Fruit fly (Drosophila melanogaster): ENCODE results near the gene by.

The by gene

dm6 chr3R:9501489-9502415 is 31.1 kb downstream of the by start (continued):
- TF ChIP-seq Antp (GFP tag; optimal IDR thresholded peaks at IDR 0.05) (no peak), CG17385 (GFP tag; optimal IDR thresholded peaks at IDR 0.05) (no peak), crp (GFP tag; optimal IDR thresholded peaks at IDR 0.05) (no peak), dimm (GFP tag; IDR thresholded peaks at IDR 0.05) (no peak), abd-A (tag; optimal IDR thresholded peaks at IDR 0.05) (no peak), B-H1 (GFP tag; IDR thresholded peaks at IDR 0.05) (no peak), Nf-YB (GFP tag; optimal IDR thresholded peaks at IDR 0.05) (no peak), CG9876 (GFP tag; optimal IDR thresholded peaks at IDR 0.05) (no peak), CG10979 (tag; optimal IDR thresholded peaks at IDR 0.05) (no peak), D19B (GFP tag; optimal IDR thresholded peaks at IDR 0.05) (no peak), Hr3 (GFP tag; optimal IDR thresholded peaks at IDR 0.05) (no peak), CrebB (tag; optimal IDR thresholded peaks at IDR 0.05) (no peak), H15 (GFP tag; IDR thresholded peaks at IDR 0.05) (no peak), jumu (GFP tag; optimal IDR thresholded peaks at IDR 0.05) (no peak), Scr (GFP tag; IDR thresholded peaks at IDR 0.05; ENCODE audit: partially characterized antibody) (no peak), sd (tag; optimal IDR thresholded peaks at IDR 0.05) (peak; percentile 88), gt (GFP tag; IDR thresholded peaks at IDR 0.05) (no peak), exex (tag; optimal IDR thresholded peaks at IDR 0.05) (peak; percentile 63), CG10147 (GFP tag; optimal IDR thresholded peaks at IDR 0.05) (no peak), stc (GFP tag; IDR thresholded peaks at IDR 0.05) (no peak), Stat92E (GFP tag; optimal IDR thresholded peaks at IDR 0.05) (peak in 1 of 3 experiments; percentile 23), CG18764 (GFP tag; optimal IDR thresholded peaks at IDR 0.05) (no peak), ssp (GFP tag; IDR thresholded peaks at IDR 0.05) (no peak), Dref (GFP tag; IDR thresholded peaks at IDR 0.05) (no peak), gsb-n (tag; optimal IDR thresholded peaks at IDR 0.05) (no peak), dysf (GFP tag; IDR thresholded peaks at IDR 0.05) (no peak), HLH4C (GFP tag; IDR thresholded peaks at IDR 0.05; ENCODE audit: partially characterized antibody) (no peak), Max (GFP tag; optimal IDR thresholded peaks at IDR 0.05) (no peak), Hr39 (optimal IDR thresholded peaks at IDR 0.05) (no peak), CG14667 (GFP tag; IDR thresholded peaks at IDR 0.05) (no peak), CG17802 (tag; optimal IDR thresholded peaks at IDR 0.05) (no peak), CG32532 (GFP tag; IDR thresholded peaks at IDR 0.05) (peak; percentile 14; the same call in 1 of the 2 replicates), Hmr (GFP tag; optimal IDR thresholded peaks at IDR 0.05) (no peak), ewg (GFP tag; optimal IDR thresholded peaks at IDR 0.05) (no peak), CG13287 (GFP tag; IDR thresholded peaks at IDR 0.05; ENCODE audit: partially characterized antibody) (no peak), Lhr (GFP tag; optimal IDR thresholded peaks at IDR 0.05) (no peak), CG12769 (tag; optimal IDR thresholded peaks at IDR 0.05) (peak; percentile 75), CG15601 (tag; optimal IDR thresholded peaks at IDR 0.05) (no peak), z (GFP tag; IDR thresholded peaks at IDR 0.05) (peak; percentile 81), TFAM (GFP tag; optimal IDR thresholded peaks at IDR 0.05) (no peak), CG1647 (GFP tag; optimal IDR thresholded peaks at IDR 0.05) (no peak), CG6813 (GFP tag; optimal IDR thresholded peaks at IDR 0.05) (no peak), Med (GFP tag) (peak; percentile 54), Jarid2 (GFP tag; optimal IDR thresholded peaks at IDR 0.05) (no peak), CG9609 (GFP tag; optimal IDR thresholded peaks at IDR 0.05) (no peak), Hey (tag; optimal IDR thresholded peaks at IDR 0.05) (peak; percentile 91), fd64A (GFP tag; optimal IDR thresholded peaks at IDR 0.05) (no peak), Camta (GFP tag; optimal IDR thresholded peaks at IDR 0.05) (no peak), danr (GFP tag; IDR thresholded peaks at IDR 0.05) (no peak)
